Worm (Caenorhabditis elegans) whole organism, L4 larva: ENCODE measurements around the gene uncp-18.

Experiments
- F10B5.3 ChIP-seq: sonication (generic microtip); optimal IDR thresholded peaks from 2 replicates; lab custom pipeline; 2016; ENCODE audit warnings: mild to moderate bottlenecking, missing genetic modification characterization, missing compliant biosample characterization
- F26F4.8 ChIP-seq: fragments of 200-800 bp; sonication (Bioruptor generic); conservative IDR thresholded peaks from 2 replicates; pipeline ENCODE4 v1.3.6; 2022; ENCODE audit warnings: missing genetic modification characterization, missing compliant biosample characterization
- F37D6.2 ChIP-seq: sonication (generic microtip); optimal IDR thresholded peaks from 2 replicates; lab custom pipeline; 2016; ENCODE audit warnings: mild to moderate bottlenecking, missing genetic modification characterization, missing compliant biosample characterization
- F49E8.2 ChIP-seq: sonication (generic microtip); optimal IDR thresholded peaks from 2 replicates; lab custom pipeline; 2016; ENCODE audit warnings: missing compliant biosample characterization, mild to moderate bottlenecking, missing genetic modification characterization, borderline replicate concordance
- Y5F2A.4 ChIP-seq: fragments of 200-800 bp; sonication (Bioruptor generic); optimal IDR thresholded peaks from 2 replicates; lab custom pipeline; 2018; ENCODE audit warnings: mild to moderate bottlenecking, missing genetic modification characterization, missing compliant biosample characterization
- Y75B8A.6 ChIP-seq: fragments of 200-800 bp; sonication (Bioruptor generic); IDR thresholded peaks from 2 replicates; pipeline ENCODE4 v1.3.6; 2022; ENCODE audit warnings: missing genetic modification reagents, missing genetic modification characterization, missing compliant biosample characterization
- aha-1 ChIP-seq: fragments of 150-350 bp; peaks from one replicate; lab custom pipeline; 2014; ENCODE audit warnings: missing biosample characterization, missing genetic modification characterization
- aly-2 ChIP-seq: sonication (generic microtip); optimal IDR thresholded peaks from 2 replicates; lab custom pipeline; 2018; ENCODE audit warnings: missing biosample characterization, missing genetic modification characterization
- arid-1 ChIP-seq: fragments of 200-800 bp; sonication (Bioruptor generic); conservative IDR thresholded peaks from 2 replicates; pipeline ENCODE4 v1.3.6; 2022; ENCODE audit warnings: missing genetic modification reagents, missing genetic modification characterization, missing compliant biosample characterization
- ceh-20 ChIP-seq: fragments of 200-800 bp; sonication (Bioruptor generic); IDR thresholded peaks from 2 replicates; pipeline ENCODE4 v1.3.6; 2022; ENCODE audit warnings: missing genetic modification reagents, missing genetic modification characterization, missing compliant biosample characterization
- ceh-28 ChIP-seq: fragments of 150-350 bp; optimal IDR thresholded peaks from 2 replicates; lab custom pipeline; 2014; ENCODE audit warnings: missing biosample characterization, missing genetic modification reagents, missing genetic modification characterization
- ceh-44 ChIP-seq: fragments of 200-800 bp; sonication (Bioruptor generic); IDR thresholded peaks from 2 replicates; pipeline ENCODE4 v1.3.6; 2022; ENCODE audit warnings: missing genetic modification reagents, missing genetic modification characterization, missing compliant biosample characterization
- ceh-62 ChIP-seq: sonication (generic microtip); optimal IDR thresholded peaks from 2 replicates; lab custom pipeline; 2017; ENCODE audit warnings: missing biosample characterization, missing genetic modification characterization
- ceh-82 ChIP-seq: sonication (generic microtip); optimal IDR thresholded peaks from 2 replicates; lab custom pipeline; 2017; ENCODE audit warnings: missing biosample characterization, missing genetic modification characterization
- daf-16 ChIP-seq, 3 experiments: sonication (generic microtip); optimal IDR thresholded peaks; 2 replicates each; lab custom pipeline; 2016 to 2017; ENCODE audit warnings: missing genetic modification characterization in 3 of 3, missing genetic modification reagents in 3 of 3, mild to moderate bottlenecking in 2 of 3, missing compliant biosample characterization in 2 of 3, missing biosample characterization in 1 of 3, moderate library complexity in 1 of 3
- dmd-9 ChIP-seq: fragments of 200-800 bp; sonication (Bioruptor generic); IDR thresholded peaks from 2 replicates; pipeline ENCODE4 v1.3.6; 2022; ENCODE audit warnings: missing genetic modification reagents, missing genetic modification characterization, missing compliant biosample characterization
- dpl-1 ChIP-seq: fragments of 150-350 bp; optimal IDR thresholded peaks from 2 replicates; lab custom pipeline; 2014; ENCODE audit warnings: missing biosample characterization, missing genetic modification reagents, missing genetic modification characterization
- dve-1 ChIP-seq: sonication (generic microtip); optimal IDR thresholded peaks from 2 replicates; lab custom pipeline; 2017; ENCODE audit warnings: antibody characterized with exemption, mild to moderate bottlenecking, missing genetic modification characterization, missing compliant biosample characterization; ENCODE audit not compliant: insufficient read depth
- egl-27 ChIP-seq: sonication (generic microtip); optimal IDR thresholded peaks from 3 replicates; lab custom pipeline; 2017; ENCODE audit warnings: missing biosample characterization, missing genetic modification reagents, missing genetic modification characterization
- egl-43 ChIP-seq: fragments of 200-800 bp; sonication (Bioruptor generic); IDR thresholded peaks from 2 replicates; pipeline ENCODE4 v1.3.6; 2022; ENCODE audit warnings: missing genetic modification reagents, missing genetic modification characterization, missing compliant biosample characterization
- fkh-10 ChIP-seq: fragments of 150-350 bp; optimal IDR thresholded peaks from 2 replicates; lab custom pipeline; 2014; ENCODE audit warnings: missing biosample characterization, missing genetic modification reagents, missing genetic modification characterization
- fos-1 ChIP-seq: fragments of 150-350 bp; optimal IDR thresholded peaks from 2 replicates; lab custom pipeline; 2014; ENCODE audit warnings: missing biosample characterization, missing genetic modification characterization
- hlh-30 ChIP-seq: sonication (generic microtip); optimal IDR thresholded peaks from 2 replicates; lab custom pipeline; 2017; ENCODE audit warnings: antibody characterized with exemption, mild to moderate bottlenecking, missing genetic modification characterization, missing compliant biosample characterization; ENCODE audit not compliant: insufficient read depth
- lin-1 ChIP-seq: fragments of 200-800 bp; sonication (Bioruptor generic); IDR thresholded peaks from 2 replicates; pipeline ENCODE4 v1.3.6; 2022; ENCODE audit warnings: missing genetic modification reagents, missing genetic modification characterization, missing compliant biosample characterization
- lin-15B ChIP-seq: fragments of 150-350 bp; sonication (generic microtip); optimal IDR thresholded peaks from 3 replicates; lab custom pipeline; 2014; ENCODE audit warnings: missing biosample characterization, missing genetic modification characterization
- lin-29 ChIP-seq: fragments of 200-800 bp; sonication (Bioruptor generic); IDR thresholded peaks from 2 replicates; pipeline ENCODE4 v1.3.6; 2022; ENCODE audit warnings: missing genetic modification reagents, missing genetic modification characterization, missing compliant biosample characterization
- lir-3 ChIP-seq: sonication (generic microtip); optimal IDR thresholded peaks from 2 replicates; lab custom pipeline; 2016; ENCODE audit warnings: mild to moderate bottlenecking, missing genetic modification characterization, missing compliant biosample characterization
- lsy-2 ChIP-seq, 2 experiments: fragments of 150-350 bp in 1 of 2; sonication (generic microtip) in 1 of 2; optimal IDR thresholded peaks; 2 replicates each; lab custom pipeline; 2014 to 2017; ENCODE audit warnings: missing biosample characterization in 2 of 2, missing genetic modification characterization in 2 of 2
- madf-5 ChIP-seq, 2 experiments: fragments of 200-800 bp; sonication (Bioruptor generic); IDR thresholded peaks; 2 replicates each; pipeline ENCODE4 v1.3.6; 2022; ENCODE audit warnings: missing compliant biosample characterization in 2 of 2, missing genetic modification characterization in 2 of 2
- mdl-1 ChIP-seq, 2 experiments: fragments of 150-350 bp in 1 of 2; sonication (generic microtip) in 1 of 2; optimal IDR thresholded peaks; 2 replicates each; lab custom pipeline; 2014 to 2017; ENCODE audit warnings: missing biosample characterization in 2 of 2, missing genetic modification characterization in 2 of 2
- mdt-29 ChIP-seq: fragments of 200-800 bp; sonication (Bioruptor generic); IDR thresholded peaks from 2 replicates; pipeline ENCODE4 v1.3.6; 2022; ENCODE audit warnings: missing genetic modification reagents, missing genetic modification characterization, missing compliant biosample characterization
- mep-1 ChIP-seq: fragments of 150-350 bp; sonication (generic microtip); optimal IDR thresholded peaks from 3 replicates; lab custom pipeline; 2014; ENCODE audit warnings: missing biosample characterization, missing genetic modification characterization
- mes-2 ChIP-seq: sonication (generic microtip); optimal IDR thresholded peaks from 2 replicates; lab custom pipeline; 2016; ENCODE audit warnings: missing genotype, mild to moderate bottlenecking, missing genetic modification characterization, missing compliant biosample characterization; ENCODE audit not compliant: poor library complexity, severe bottlenecking
- nhr-10 ChIP-seq: fragments of 150-350 bp; optimal IDR thresholded peaks from 2 replicates; lab custom pipeline; 2014; ENCODE audit warnings: missing biosample characterization, missing genetic modification characterization
- nhr-11 ChIP-seq: fragments of 150-350 bp; optimal IDR thresholded peaks from 2 replicates; lab custom pipeline; 2014; ENCODE audit warnings: missing biosample characterization, missing genetic modification characterization
- nhr-25 ChIP-seq: sonication (generic microtip); optimal IDR thresholded peaks from 2 replicates; lab custom pipeline; 2017; ENCODE audit warnings: missing genetic modification characterization, mild to moderate bottlenecking, missing compliant biosample characterization, antibody characterized with exemption, moderate library complexity, borderline replicate concordance; ENCODE audit not compliant: insufficient read depth
- nhr-28 ChIP-seq: fragments of 150-350 bp; optimal IDR thresholded peaks from 2 replicates; lab custom pipeline; 2014; ENCODE audit warnings: missing biosample characterization, missing genetic modification characterization
- nhr-42 ChIP-seq: fragments of 200-800 bp; sonication (Bioruptor generic); IDR thresholded peaks from 2 replicates; pipeline ENCODE4 v1.3.6; 2022; ENCODE audit warnings: missing genetic modification characterization, missing compliant biosample characterization
- nhr-48 ChIP-seq: sonication (generic microtip); optimal IDR thresholded peaks from 2 replicates; lab custom pipeline; 2016; ENCODE audit warnings: mild to moderate bottlenecking, missing genetic modification characterization, missing compliant biosample characterization
- rbr-2 ChIP-seq: sonication (generic microtip); optimal IDR thresholded peaks from 2 replicates; lab custom pipeline; 2016; ENCODE audit warnings: missing genotype, missing genetic modification characterization, missing compliant biosample characterization
- saeg-2 ChIP-seq: fragments of 200-800 bp; sonication (Bioruptor generic); IDR thresholded peaks from 2 replicates; pipeline ENCODE4 v1.3.6; 2022; ENCODE audit warnings: missing genetic modification reagents, missing genetic modification characterization, missing compliant biosample characterization
- sdz-12 ChIP-seq: fragments of 200-800 bp; sonication (Bioruptor generic); optimal IDR thresholded peaks from 2 replicates; lab custom pipeline; 2018; ENCODE audit warnings: mild to moderate bottlenecking, missing genetic modification characterization, missing compliant biosample characterization
- spr-1 ChIP-seq: sonication (generic microtip); optimal IDR thresholded peaks from 2 replicates; lab custom pipeline; 2016; ENCODE audit warnings: mild to moderate bottlenecking, missing genetic modification characterization, missing compliant biosample characterization
- spr-3 ChIP-seq: fragments of 200-800 bp; sonication (Bioruptor generic); optimal IDR thresholded peaks from 2 replicates; lab custom pipeline; 2018; ENCODE audit warnings: mild to moderate bottlenecking, missing genetic modification characterization, missing compliant biosample characterization
- unc-39 ChIP-seq: sonication (generic microtip); optimal IDR thresholded peaks from 2 replicates; lab custom pipeline; 2017; ENCODE audit warnings: missing biosample characterization, missing genetic modification characterization
- unc-62 ChIP-seq, 3 experiments: fragments of 150-350 bp in 1 of 3; sonication (generic microtip); optimal IDR thresholded peaks in 2 of 3; peaks in 1 of 3; 1 replicate in 1 of 3; 2 replicates in 2 of 3; lab custom pipeline; 2014 to 2017; ENCODE audit warnings: missing biosample characterization in 3 of 3, missing genetic modification characterization in 3 of 3, missing genetic modification reagents in 3 of 3, missing genotype in 1 of 3
- vab-7 ChIP-seq: fragments of 200-800 bp; sonication (Bioruptor generic); IDR thresholded peaks from 2 replicates; pipeline ENCODE4 v1.3.6; 2022; ENCODE audit warnings: missing genetic modification reagents, missing genetic modification characterization, missing compliant biosample characterization
- zfp-3 ChIP-seq: fragments of 200-800 bp; sonication (Bioruptor generic); conservative IDR thresholded peaks from 2 replicates; pipeline ENCODE4 v1.3.6; 2022; ENCODE audit warnings: missing genetic modification reagents, missing genetic modification characterization, missing compliant biosample characterization
- ztf-11 ChIP-seq: fragments of 150-350 bp; optimal IDR thresholded peaks from 2 replicates; lab custom pipeline; 2014; ENCODE audit warnings: missing biosample characterization, missing genetic modification characterization
- ztf-7 ChIP-seq: fragments of 150-350 bp; optimal IDR thresholded peaks from 2 replicates; lab custom pipeline; 2014; ENCODE audit warnings: missing biosample characterization, missing genetic modification characterization

uncp-18 gene

DNA sequence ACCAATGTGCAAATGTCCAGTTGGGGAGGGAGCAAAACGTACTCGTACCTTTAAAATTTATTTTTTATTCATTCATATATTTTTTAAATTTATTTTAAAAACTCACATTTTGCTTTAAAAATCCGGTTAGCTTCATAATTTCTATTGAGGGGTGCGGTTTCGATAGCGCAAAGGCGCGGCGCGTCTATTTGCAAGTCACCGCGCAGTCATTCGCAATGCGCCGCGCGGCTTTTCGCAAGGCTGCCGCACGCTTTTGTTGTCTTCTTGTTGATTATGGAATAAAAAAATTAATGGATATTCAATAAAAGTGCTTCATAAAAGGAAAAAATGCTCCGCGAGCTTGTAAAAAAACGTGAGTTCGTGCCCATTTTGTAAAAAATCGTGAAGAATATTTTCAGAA lies at the start of gene uncp-18, which contains the start of gene ears-2 (continued):
- TF ChIP-seq dpl-1 (GFP tag; lab: Kevin White, UChicago) (peak; percentile 81), dmd-9 (GFP tag; lab: Robert Waterston, UW) (peak; percentile 87), unc-62 (GFP tag; optimal IDR thresholded peaks at IDR 0.05 in 1 of 2; lab: Kevin White, UChicago) (no peak), unc-62 (tag; optimal IDR thresholded peaks at IDR 0.05; lab: Kevin White, UChicago) (no peak), madf-5 (GFP tag; IDR thresholded peaks at IDR 0.05; lab: Robert Waterston, UW) (no peak), hlh-30 (tag; lab: Kevin White, UChicago) (peak; percentile 71), unc-39 (tag; lab: Kevin White, UChicago) (no peak), ceh-62 (tag; lab: Kevin White, UChicago) (no peak), vab-7 (peak; percentile 98), lin-15B (tag; lab: Kevin White, UChicago) (peak; percentile 62), Y5F2A.4 (GFP tag; lab: Kevin White, UChicago) (no peak), F10B5.3 (peak; percentile 55), rbr-2 (peak; percentile 91), nhr-42 (GFP tag; lab: Robert Waterston, UW) (peak; percentile 79), spr-3 (peak; percentile 81), nhr-28 (peak; percentile 63), dve-1 (peak; percentile 96), ztf-7 (tag; lab: Kevin White, UChicago) (peak; percentile 71), lin-1 (peak; percentile 79), mes-2 (tag; lab: Kevin White, UChicago) (peak; percentile 99), egl-43 (GFP tag; lab: Robert Waterston, UW) (peak; percentile 88), fos-1 (tag; lab: Kevin White, UChicago) (no peak), mdl-1 (tag; optimal IDR thresholded peaks at IDR 0.05; lab: Kevin White, UChicago) (peak in 1 of 2 experiments; percentile 20), lir-3 (tag; lab: Kevin White, UChicago) (peak; percentile 48), egl-27 (tag; lab: Kevin White, UChicago) (no peak), zfp-3 (GFP tag; lab: Robert Waterston, UW) (peak; percentile 45; the same call in 1 of the 2 replicates), arid-1 (peak; percentile 96), ceh-44 (peak; percentile 89), F26F4.8 (GFP tag; lab: Robert Waterston, UW) (no peak), ceh-28 (tag; lab: Kevin White, UChicago) (no peak), nhr-25 (tag; lab: Kevin White, UChicago) (peak; percentile 69), lin-29 (peak; percentile 75), saeg-2 (no peak), mdt-29 (peak; percentile 73), spr-1 (tag; lab: Kevin White, UChicago) (peak; percentile 90), sdz-12 (peak; percentile 96), ztf-11 (tag; lab: Kevin White, UChicago) (no peak), ceh-20 (GFP tag; lab: Robert Waterston, UW) (peak; percentile 85), lsy-2 (tag; optimal IDR thresholded peaks at IDR 0.05; lab: Kevin White, UChicago) (peak; percentile 84 to 95), nhr-48 (tag; lab: Kevin White, UChicago) (peak; percentile 71), aha-1 (tag; lab: Kevin White, UChicago) (peak; percentile 96), ceh-82 (no peak), nhr-11 (tag; lab: Kevin White, UChicago) (no peak), daf-16 (GFP tag; optimal IDR thresholded peaks at IDR 0.05; lab: Kevin White, UChicago) (peak; percentile 43 to 89), daf-16 (tag; optimal IDR thresholded peaks at IDR 0.05; lab: Kevin White, UChicago) (peak; percentile 79), mep-1 (tag; lab: Kevin White, UChicago) (peak; percentile 98), F37D6.2 (tag; lab: Kevin White, UChicago) (peak; percentile 79), nhr-10 (tag; lab: Kevin White, UChicago) (peak; percentile 43), F49E8.2 (peak; percentile 55), Y75B8A.6 (peak; percentile 81; the same call in 1 of the 2 replicates), aly-2 (tag; lab: Kevin White, UChicago) (peak; percentile 54), fkh-10 (GFP tag; lab: Kevin White, UChicago) (peak; percentile 43)
